Fruit fly (Drosophila melanogaster): ENCODE results near the gene CG3662.

The CG3662 gene

dm6 chr2L:827516-828362, 6.7 kb downstream of the CG3662 start (continued):
- no peak for TF ChIP-seq CG11762 (GFP tag; optimal IDR thresholded peaks at IDR 0.05; ENCODE audit: insufficient read depth)
- no peak for TF ChIP-seq CG32006 (GFP tag; optimal IDR thresholded peaks at IDR 0.05)
- no peak for TF ChIP-seq acj6 (GFP tag; optimal IDR thresholded peaks at IDR 0.05)
- TF ChIP-seq Sox14 (GFP tag; optimal IDR thresholded peaks at IDR 0.05), result peak; percentile 55
- TF ChIP-seq spab (GFP tag; optimal IDR thresholded peaks at IDR 0.05), result no peak
- no peak for TF ChIP-seq CG11294 (GFP tag; IDR thresholded peaks at IDR 0.05)
- no peak for TF ChIP-seq ss (GFP tag; optimal IDR thresholded peaks at IDR 0.05)
- TF ChIP-seq net (GFP tag; optimal IDR thresholded peaks at IDR 0.05), result peak; percentile 9
- peak; percentile 93 for TF ChIP-seq vri (GFP tag; optimal IDR thresholded peaks at IDR 0.05)
- TF ChIP-seq Ets21C (GFP tag; optimal IDR thresholded peaks at IDR 0.05), result peak; percentile 24
- TF ChIP-seq CG3919 (GFP tag; optimal IDR thresholded peaks at IDR 0.05), result no peak
- TF ChIP-seq dac (GFP tag; optimal IDR thresholded peaks at IDR 0.05), result peak; percentile 32

- TF ChIP-seq ss (GFP tag; optimal IDR thresholded peaks at IDR 0.05), result peak; percentile 18 to 54
- peak; percentile 88 for TF ChIP-seq Lpt (GFP tag; optimal IDR thresholded peaks at IDR 0.05)
- no peak for TF ChIP-seq Hr38 (GFP tag; optimal IDR thresholded peaks at IDR 0.05)
- TF ChIP-seq eg (GFP tag; IDR thresholded peaks at IDR 0.05), result peak; percentile 93
- peak; percentile 79 for TF ChIP-seq CG16779 (tag; optimal IDR thresholded peaks at IDR 0.05)
- no peak for TF ChIP-seq topi (GFP tag; optimal IDR thresholded peaks at IDR 0.05)
- TF ChIP-seq CG11902 (GFP tag; optimal IDR thresholded peaks at IDR 0.05), result peak; percentile 12
- TF ChIP-seq CG6792 (GFP tag; optimal IDR thresholded peaks at IDR 0.05), result peak; percentile 50
- peak; percentile 82 for TF ChIP-seq CG10631 (GFP tag; optimal IDR thresholded peaks at IDR 0.05)
- TF ChIP-seq CG15336 (GFP tag; IDR thresholded peaks at IDR 0.05), result peak; percentile 90
- peak; percentile 28 for TF ChIP-seq Ets21C (GFP tag; optimal IDR thresholded peaks at IDR 0.05)
- TF ChIP-seq svp (GFP tag), result no peak
- TF ChIP-seq acj6 (GFP tag; optimal IDR thresholded peaks at IDR 0.05), result no peak
- peak; percentile 27 for TF ChIP-seq CG11762 (GFP tag; optimal IDR thresholded peaks at IDR 0.05; ENCODE audit: insufficient read depth)
- TF ChIP-seq CG3919 (GFP tag; optimal IDR thresholded peaks at IDR 0.05), result peak; percentile 75
- TF ChIP-seq CG6808 (GFP tag; optimal IDR thresholded peaks at IDR 0.05), result peak; percentile 33
- TF ChIP-seq fd59A (GFP tag; optimal IDR thresholded peaks at IDR 0.05), result peak; percentile 79
- TF ChIP-seq CG3032 (tag; optimal IDR thresholded peaks at IDR 0.05), result peak; percentile 14
- no peak for TF ChIP-seq Ets96B (tag; optimal IDR thresholded peaks at IDR 0.05)
- TF ChIP-seq CG6163 (GFP tag; IDR thresholded peaks at IDR 0.05), result peak; percentile 83
- peak; percentile 14 for TF ChIP-seq vri (GFP tag; optimal IDR thresholded peaks at IDR 0.05)
- TF ChIP-seq Eip78C (GFP tag), result peak; percentile 81
- no peak for TF ChIP-seq CG10669 (GFP tag; optimal IDR thresholded peaks at IDR 0.05)
- no peak for TF ChIP-seq salr (GFP tag; optimal IDR thresholded peaks at IDR 0.05)
- peak; percentile 54 for TF ChIP-seq CG7368 (GFP tag; optimal IDR thresholded peaks at IDR 0.05)
- peak; percentile 92 for TF ChIP-seq CG8119 (GFP tag; IDR thresholded peaks at IDR 0.05)
- peak; percentile 90 for TF ChIP-seq dac (GFP tag; optimal IDR thresholded peaks at IDR 0.05)
- no peak for TF ChIP-seq Hr4 (GFP tag; optimal IDR thresholded peaks at IDR 0.05)
- peak; percentile 33 for TF ChIP-seq dsx (GFP tag; optimal IDR thresholded peaks at IDR 0.05; ENCODE audit: poor library complexity, severe bottlenecking)
- peak; percentile 4 for TF ChIP-seq lz (GFP tag; optimal IDR thresholded peaks at IDR 0.05)
- peak; percentile 66 for TF ChIP-seq achi (GFP tag; optimal IDR thresholded peaks at IDR 0.05)
- peak; percentile 53 for TF ChIP-seq CG1621 (tag; optimal IDR thresholded peaks at IDR 0.05)
- TF ChIP-seq Eip75B (GFP tag; optimal IDR thresholded peaks at IDR 0.05), result peak; percentile 88
- peak; percentile 90 for TF ChIP-seq pdm3 (GFP tag; optimal IDR thresholded peaks at IDR 0.05)
- TF ChIP-seq Sox102F (GFP tag; optimal IDR thresholded peaks at IDR 0.05), result no peak
- TF ChIP-seq net (GFP tag; optimal IDR thresholded peaks at IDR 0.05), result peak; percentile 77
- TF ChIP-seq CG31627 (GFP tag; optimal IDR thresholded peaks at IDR 0.05), result peak; percentile 35
- TF ChIP-seq CG6854 (GFP tag; optimal IDR thresholded peaks at IDR 0.05), result no peak
- peak; percentile 67 for TF ChIP-seq CG11294 (GFP tag; IDR thresholded peaks at IDR 0.05)
- TF ChIP-seq CG8632 (GFP tag; optimal IDR thresholded peaks at IDR 0.05), result no peak
- TF ChIP-seq CG6276 (GFP tag; optimal IDR thresholded peaks at IDR 0.05), result peak; percentile 67
- TF ChIP-seq CG32006 (GFP tag; optimal IDR thresholded peaks at IDR 0.05), result peak; percentile 92
- TF ChIP-seq esn (GFP tag; optimal IDR thresholded peaks at IDR 0.05), result peak; percentile 74
- TF ChIP-seq CG4318 (GFP tag; optimal IDR thresholded peaks at IDR 0.05), result no peak
- peak; percentile 88 for TF ChIP-seq Sox14 (GFP tag; optimal IDR thresholded peaks at IDR 0.05)
Observed at dm6 chr2L:837989-838388, 16.9 kb downstream of the CG3662 start.

Measured in whole organism, prepupa.